Worm (Caenorhabditis elegans) whole organism, L4 larva: ENCODE measurements around the gene F58B6.1.

ENCODE experiments used
- D1046.2 ChIP-seq: fragments of 200-800 bp; sonication (Bioruptor generic); IDR thresholded peaks from 2 replicates; pipeline ENCODE4 v1.3.6; 2022; ENCODE audit warnings: missing genetic modification characterization, missing compliant biosample characterization
- F26F4.8 ChIP-seq: fragments of 200-800 bp; sonication (Bioruptor generic); conservative IDR thresholded peaks from 2 replicates; pipeline ENCODE4 v1.3.6; 2022; ENCODE audit warnings: missing genetic modification characterization, missing compliant biosample characterization
- Y105C5A.15 ChIP-seq: fragments of 200-800 bp; sonication (Bioruptor generic); IDR thresholded peaks from 2 replicates; pipeline ENCODE4 v1.3.6; 2022; ENCODE audit warnings: missing genetic modification characterization, missing compliant biosample characterization
- Y5F2A.4 ChIP-seq: fragments of 200-800 bp; sonication (Bioruptor generic); optimal IDR thresholded peaks from 2 replicates; lab custom pipeline; 2018; ENCODE audit warnings: mild to moderate bottlenecking, missing genetic modification characterization, missing compliant biosample characterization
- Y75B8A.6 ChIP-seq: fragments of 200-800 bp; sonication (Bioruptor generic); IDR thresholded peaks from 2 replicates; pipeline ENCODE4 v1.3.6; 2022; ENCODE audit warnings: missing genetic modification reagents, missing genetic modification characterization, missing compliant biosample characterization
- ZK337.2 ChIP-seq: fragments of 200-800 bp; sonication (Bioruptor generic); IDR thresholded peaks from 2 replicates; pipeline ENCODE4 v1.3.6; 2022; ENCODE audit warnings: missing genetic modification reagents, missing genetic modification characterization, missing compliant biosample characterization
- aly-2 ChIP-seq: sonication (generic microtip); optimal IDR thresholded peaks from 2 replicates; lab custom pipeline; 2018; ENCODE audit warnings: missing biosample characterization, missing genetic modification characterization
- arid-1 ChIP-seq: fragments of 200-800 bp; sonication (Bioruptor generic); conservative IDR thresholded peaks from 2 replicates; pipeline ENCODE4 v1.3.6; 2022; ENCODE audit warnings: missing genetic modification reagents, missing genetic modification characterization, missing compliant biosample characterization
- attf-4 ChIP-seq: sonication (generic microtip); optimal IDR thresholded peaks from 3 replicates; lab custom pipeline; 2017; ENCODE audit warnings: missing biosample characterization, missing genetic modification characterization
- ceh-20 ChIP-seq: fragments of 200-800 bp; sonication (Bioruptor generic); IDR thresholded peaks from 2 replicates; pipeline ENCODE4 v1.3.6; 2022; ENCODE audit warnings: missing genetic modification reagents, missing genetic modification characterization, missing compliant biosample characterization
- ceh-28 ChIP-seq: fragments of 150-350 bp; optimal IDR thresholded peaks from 2 replicates; lab custom pipeline; 2014; ENCODE audit warnings: missing biosample characterization, missing genetic modification reagents, missing genetic modification characterization
- ctbp-1 ChIP-seq: fragments of 200-800 bp; sonication (Bioruptor generic); IDR thresholded peaks from 2 replicates; pipeline ENCODE4 v1.3.6; 2022; ENCODE audit warnings: missing genetic modification reagents, missing genetic modification characterization, missing compliant biosample characterization
- daf-16 ChIP-seq, 3 experiments: sonication (generic microtip); optimal IDR thresholded peaks; 2 replicates each; lab custom pipeline; 2016 to 2017; ENCODE audit warnings: missing genetic modification characterization in 3 of 3, missing genetic modification reagents in 3 of 3, mild to moderate bottlenecking in 2 of 3, missing compliant biosample characterization in 2 of 3, missing biosample characterization in 1 of 3, moderate library complexity in 1 of 3
- daf-8 ChIP-seq: fragments of 200-800 bp; sonication (Bioruptor generic); IDR thresholded peaks from 2 replicates; pipeline ENCODE4 v1.3.6; 2022; ENCODE audit warnings: missing genetic modification characterization, missing compliant biosample characterization
- dmd-6 ChIP-seq: fragments of 200-800 bp; sonication (Bioruptor generic); IDR thresholded peaks from 2 replicates; pipeline ENCODE4 v1.3.6; 2022; ENCODE audit warnings: missing genetic modification reagents, missing genetic modification characterization, missing compliant biosample characterization
- dmd-9 ChIP-seq: fragments of 200-800 bp; sonication (Bioruptor generic); IDR thresholded peaks from 2 replicates; pipeline ENCODE4 v1.3.6; 2022; ENCODE audit warnings: missing genetic modification reagents, missing genetic modification characterization, missing compliant biosample characterization
- duxl-1 ChIP-seq: sonication (generic microtip); optimal IDR thresholded peaks from 2 replicates; lab custom pipeline; 2016; ENCODE audit warnings: mild to moderate bottlenecking, missing genetic modification characterization, moderate library complexity, missing compliant biosample characterization; ENCODE audit not compliant: poor library complexity
- dve-1 ChIP-seq: sonication (generic microtip); optimal IDR thresholded peaks from 2 replicates; lab custom pipeline; 2017; ENCODE audit warnings: antibody characterized with exemption, mild to moderate bottlenecking, missing genetic modification characterization, missing compliant biosample characterization; ENCODE audit not compliant: insufficient read depth
- egl-43 ChIP-seq: fragments of 200-800 bp; sonication (Bioruptor generic); IDR thresholded peaks from 2 replicates; pipeline ENCODE4 v1.3.6; 2022; ENCODE audit warnings: missing genetic modification reagents, missing genetic modification characterization, missing compliant biosample characterization
- gei-8 ChIP-seq: fragments of 200-800 bp; sonication (Bioruptor generic); optimal IDR thresholded peaks from 2 replicates; lab custom pipeline; 2018; ENCODE audit warnings: mild to moderate bottlenecking, missing genetic modification characterization, missing compliant biosample characterization
- hif-1 ChIP-seq, 2 experiments: sonication (generic microtip); optimal IDR thresholded peaks; 2 replicates each; lab custom pipeline; 2016 to 2017; ENCODE audit warnings: missing compliant biosample characterization in 2 of 2, missing genetic modification characterization in 2 of 2, missing genetic modification reagents in 2 of 2, missing genotype in 2 of 2, mild to moderate bottlenecking in 1 of 2
- hlh-11 ChIP-seq: fragments of 200-800 bp; sonication (Bioruptor generic); optimal IDR thresholded peaks from 2 replicates; lab custom pipeline; 2018; ENCODE audit warnings: mild to moderate bottlenecking, missing genetic modification characterization, missing compliant biosample characterization
- hlh-30 ChIP-seq: sonication (generic microtip); optimal IDR thresholded peaks from 2 replicates; lab custom pipeline; 2017; ENCODE audit warnings: antibody characterized with exemption, mild to moderate bottlenecking, missing genetic modification characterization, missing compliant biosample characterization; ENCODE audit not compliant: insufficient read depth
- hmg-1.1 ChIP-seq: fragments of 200-800 bp; sonication (Bioruptor generic); IDR thresholded peaks from 2 replicates; pipeline ENCODE4 v1.3.6; 2022; ENCODE audit warnings: missing genetic modification reagents, missing genetic modification characterization, missing compliant biosample characterization
- lim-7 ChIP-seq: fragments of 200-800 bp; sonication (Bioruptor generic); IDR thresholded peaks from 2 replicates; pipeline ENCODE4 v1.3.6; 2022; ENCODE audit warnings: missing genetic modification characterization, missing compliant biosample characterization
- lin-1 ChIP-seq: fragments of 200-800 bp; sonication (Bioruptor generic); IDR thresholded peaks from 2 replicates; pipeline ENCODE4 v1.3.6; 2022; ENCODE audit warnings: missing genetic modification reagents, missing genetic modification characterization, missing compliant biosample characterization
- lin-13 ChIP-seq: fragments of 150-350 bp; optimal IDR thresholded peaks from 2 replicates; lab custom pipeline; 2014; ENCODE audit warnings: missing biosample characterization, missing genetic modification reagents, missing genetic modification characterization
- lsy-2 ChIP-seq, 2 experiments: fragments of 150-350 bp in 1 of 2; sonication (generic microtip) in 1 of 2; optimal IDR thresholded peaks; 2 replicates each; lab custom pipeline; 2014 to 2017; ENCODE audit warnings: missing biosample characterization in 2 of 2, missing genetic modification characterization in 2 of 2
- madf-5 ChIP-seq, 2 experiments: fragments of 200-800 bp; sonication (Bioruptor generic); IDR thresholded peaks; 2 replicates each; pipeline ENCODE4 v1.3.6; 2022; ENCODE audit warnings: missing compliant biosample characterization in 2 of 2, missing genetic modification characterization in 2 of 2
- mdt-29 ChIP-seq: fragments of 200-800 bp; sonication (Bioruptor generic); IDR thresholded peaks from 2 replicates; pipeline ENCODE4 v1.3.6; 2022; ENCODE audit warnings: missing genetic modification reagents, missing genetic modification characterization, missing compliant biosample characterization
- mep-1 ChIP-seq: fragments of 150-350 bp; sonication (generic microtip); optimal IDR thresholded peaks from 3 replicates; lab custom pipeline; 2014; ENCODE audit warnings: missing biosample characterization, missing genetic modification characterization
- mes-2 ChIP-seq: sonication (generic microtip); optimal IDR thresholded peaks from 2 replicates; lab custom pipeline; 2016; ENCODE audit warnings: missing genotype, mild to moderate bottlenecking, missing genetic modification characterization, missing compliant biosample characterization; ENCODE audit not compliant: poor library complexity, severe bottlenecking
- nhr-10 ChIP-seq: fragments of 150-350 bp; optimal IDR thresholded peaks from 2 replicates; lab custom pipeline; 2014; ENCODE audit warnings: missing biosample characterization, missing genetic modification characterization
- nhr-11 ChIP-seq: fragments of 150-350 bp; optimal IDR thresholded peaks from 2 replicates; lab custom pipeline; 2014; ENCODE audit warnings: missing biosample characterization, missing genetic modification characterization
- nhr-41 ChIP-seq: fragments of 200-800 bp; sonication (Bioruptor generic); IDR thresholded peaks from 2 replicates; pipeline ENCODE4 v1.3.6; 2022; ENCODE audit warnings: missing genetic modification reagents, missing genetic modification characterization, missing compliant biosample characterization
- nhr-6 ChIP-seq: fragments of 150-350 bp; optimal IDR thresholded peaks from 2 replicates; lab custom pipeline; 2014; ENCODE audit warnings: missing biosample characterization, missing genetic modification characterization
- nhr-76 ChIP-seq: fragments of 150-350 bp; optimal IDR thresholded peaks from 2 replicates; lab custom pipeline; 2014; ENCODE audit warnings: missing biosample characterization, missing genetic modification characterization
- pha-4 ChIP-seq, 2 experiments: fragments of 150-350 bp in 1 of 2; fragments of 200-800 bp in 1 of 2; sonication (Bioruptor generic) in 1 of 2; IDR thresholded peaks in 1 of 2; optimal IDR thresholded peaks in 1 of 2; 2 replicates each; pipeline versions ENCODE4 v1.3.6 to Lab custom; 2014 to 2022; ENCODE audit warnings: missing genetic modification characterization in 2 of 2, missing genetic modification reagents in 2 of 2, missing biosample characterization in 1 of 2, missing compliant biosample characterization in 1 of 2
- php-3 ChIP-seq: fragments of 200-800 bp; sonication (Bioruptor generic); IDR thresholded peaks from 2 replicates; pipeline ENCODE4 v1.3.6; 2022; ENCODE audit warnings: missing genetic modification reagents, missing genetic modification characterization, missing compliant biosample characterization
- rbr-2 ChIP-seq: sonication (generic microtip); optimal IDR thresholded peaks from 2 replicates; lab custom pipeline; 2016; ENCODE audit warnings: missing genotype, missing genetic modification characterization, missing compliant biosample characterization
- sdz-12 ChIP-seq: fragments of 200-800 bp; sonication (Bioruptor generic); optimal IDR thresholded peaks from 2 replicates; lab custom pipeline; 2018; ENCODE audit warnings: mild to moderate bottlenecking, missing genetic modification characterization, missing compliant biosample characterization
- tra-1 ChIP-seq: fragments of 200-800 bp; sonication (Bioruptor generic); IDR thresholded peaks from 2 replicates; pipeline ENCODE4 v1.3.6; 2022; ENCODE audit warnings: missing genetic modification reagents, missing genetic modification characterization, missing compliant biosample characterization
- unc-39 ChIP-seq: sonication (generic microtip); optimal IDR thresholded peaks from 2 replicates; lab custom pipeline; 2017; ENCODE audit warnings: missing biosample characterization, missing genetic modification characterization
- unc-62 ChIP-seq, 3 experiments: fragments of 150-350 bp in 1 of 3; sonication (generic microtip); optimal IDR thresholded peaks in 2 of 3; peaks in 1 of 3; 1 replicate in 1 of 3; 2 replicates in 2 of 3; lab custom pipeline; 2014 to 2017; ENCODE audit warnings: missing biosample characterization in 3 of 3, missing genetic modification characterization in 3 of 3, missing genetic modification reagents in 3 of 3, missing genotype in 1 of 3
- vab-7 ChIP-seq: fragments of 200-800 bp; sonication (Bioruptor generic); IDR thresholded peaks from 2 replicates; pipeline ENCODE4 v1.3.6; 2022; ENCODE audit warnings: missing genetic modification reagents, missing genetic modification characterization, missing compliant biosample characterization
- zfp-2 ChIP-seq: sonication (generic microtip); optimal IDR thresholded peaks from 2 replicates; lab custom pipeline; 2016; ENCODE audit warnings: mild to moderate bottlenecking, missing genetic modification characterization, missing compliant biosample characterization

The F58B6.1 gene

ce11 chrIII:1125494-1125893 lies 9.8 kb upstream of the F58B6.1 start:
- peak; percentile 79 for TF ChIP-seq ceh-28 (tag; lab: Kevin White, UChicago)
- no peak for TF ChIP-seq lin-1 (GFP tag; lab: Robert Waterston, UW)

ce11 chrIII:1122239-1122638 lies 6.5 kb upstream of the F58B6.1 start:
- TF ChIP-seq egl-43 (GFP tag; lab: Robert Waterston, UW) (peak; percentile 85), nhr-10 (tag; lab: Kevin White, UChicago) (no peak), mdt-29 (GFP tag; lab: Robert Waterston, UW) (0 out of 2 replicates have a peak, but pooled peaks have one; percentile 27), hlh-30 (tag; lab: Kevin White, UChicago) (peak; percentile 72), nhr-6 (peak; percentile 6), nhr-41 (GFP tag; lab: Robert Waterston, UW) (peak; percentile 61; the same call in 1 of the 2 replicates), gei-8 (GFP tag; lab: Kevin White, UChicago) (peak; percentile 29), zfp-2 (tag; lab: Kevin White, UChicago) (no peak), Y75B8A.6 (GFP tag; lab: Robert Waterston, UW) (no peak), dmd-9 (GFP tag; lab: Robert Waterston, UW) (no peak), hif-1 (tag; optimal IDR thresholded peaks at IDR 0.05; lab: Kevin White, UChicago) (peak in 1 of 2 experiments; percentile 11), rbr-2 (peak; percentile 50), sdz-12 (GFP tag; lab: Kevin White, UChicago) (peak; percentile 63), Y105C5A.15 (GFP tag; lab: Robert Waterston, UW) (no peak), nhr-76 (tag; lab: Kevin White, UChicago) (no peak), unc-39 (tag; lab: Kevin White, UChicago) (no peak), php-3 (GFP tag; lab: Robert Waterston, UW) (no peak), lsy-2 (tag; optimal IDR thresholded peaks at IDR 0.05; lab: Kevin White, UChicago) (peak in 1 of 2 experiments; percentile 60), ceh-20 (peak; percentile 50; the same call in 1 of the 2 replicates), unc-62 (GFP tag; optimal IDR thresholded peaks at IDR 0.05 in 1 of 2; lab: Kevin White, UChicago) (no peak), unc-62 (tag; optimal IDR thresholded peaks at IDR 0.05; lab: Kevin White, UChicago) (no peak), madf-5 (GFP tag; IDR thresholded peaks at IDR 0.05; lab: Robert Waterston, UW) (no peak), ctbp-1 (GFP tag; lab: Robert Waterston, UW) (peak; percentile 71), ZK337.2 (GFP tag; lab: Robert Waterston, UW) (0 out of 2 replicates have a peak, but pooled peaks have one; percentile 29), pha-4 (GFP tag; IDR thresholded peaks at IDR 0.05; lab: Robert Waterston, UW) (peak; percentile 53), pha-4 (tag; optimal IDR thresholded peaks at IDR 0.05; lab: Kevin White, UChicago) (no peak), aly-2 (tag; lab: Kevin White, UChicago) (no peak), daf-8 (GFP tag; lab: Robert Waterston, UW) (no peak), F26F4.8 (peak; percentile 50; the same call in 1 of the 2 replicates), duxl-1 (peak; percentile 68), dve-1 (tag; lab: Kevin White, UChicago) (peak; percentile 60), mep-1 (tag; lab: Kevin White, UChicago) (peak; percentile 50), Y5F2A.4 (GFP tag; lab: Kevin White, UChicago) (peak; percentile 25), lim-7 (GFP tag; lab: Robert Waterston, UW) (peak; percentile 67; the same call in 1 of the 2 replicates), D1046.2 (GFP tag; lab: Robert Waterston, UW) (peak; percentile 85; the same call in 1 of the 2 replicates), nhr-11 (tag; lab: Kevin White, UChicago) (no peak), attf-4 (tag; lab: Kevin White, UChicago) (no peak), daf-16 (GFP tag; optimal IDR thresholded peaks at IDR 0.05; lab: Kevin White, UChicago) (peak in 1 of 2 experiments; percentile 45), daf-16 (tag; optimal IDR thresholded peaks at IDR 0.05; lab: Kevin White, UChicago) (peak; percentile 57), dmd-6 (peak; percentile 69), mes-2 (tag; lab: Kevin White, UChicago) (peak; percentile 86), tra-1 (GFP tag; lab: Robert Waterston, UW) (peak; percentile 48; the same call in 1 of the 2 replicates), hmg-1.1 (GFP tag; lab: Robert Waterston, UW) (peak; percentile 82), arid-1 (GFP tag; lab: Robert Waterston, UW) (0 out of 2 replicates have a peak, but pooled peaks have one; percentile 48), hlh-11 (peak; percentile 49), vab-7 (GFP tag; lab: Robert Waterston, UW) (peak; percentile 71; the same call in 1 of the 2 replicates), lin-13 (peak; percentile 86)
